Fruit fly (Drosophila melanogaster) whole organism, embryonic: ENCODE measurements around the gene NaPi-III.
A peak's percentile ranks its signal among the peaks of the same experiment; 100 is the strongest.

Experiments
- CG11696 ChIP-seq: fragments of 200-800 bp; sonication (Bioruptor generic); IDR thresholded peaks from 2 replicates; pipeline ENCODE4 v1.3.6; 2022; ENCODE audit warnings: missing biosample characterization, missing genetic modification characterization
- CG13624 ChIP-seq: fragments of 200-800 bp; sonication (Bioruptor generic); optimal IDR thresholded peaks from 2 replicates; lab custom pipeline; 2016; ENCODE audit warnings: missing biosample characterization, missing genetic modification characterization
- CG14667 ChIP-seq: fragments of 200-800 bp; sonication (Bioruptor generic); IDR thresholded peaks from 2 replicates; pipeline ENCODE4 v1.3.6; 2022; ENCODE audit warnings: missing biosample characterization, missing genetic modification characterization
- CG2129 ChIP-seq: fragments of 200-800 bp; sonication (Bioruptor generic); IDR thresholded peaks from 2 replicates; pipeline ENCODE4 v1.3.6; 2022; ENCODE audit warnings: missing biosample characterization, missing genetic modification characterization; ENCODE audit not compliant: partially characterized antibody
- CG2889 ChIP-seq: fragments of 200-800 bp; sonication (Bioruptor generic); IDR thresholded peaks from 3 replicates; pipeline ENCODE4 v1.3.6; 2022; ENCODE audit warnings: missing biosample characterization, missing genetic modification characterization
- CG4282 ChIP-seq: fragments of 200-800 bp; sonication (Bioruptor generic); optimal IDR thresholded peaks from 2 replicates; lab custom pipeline; 2016; ENCODE audit warnings: missing biosample characterization, missing genetic modification characterization
- CG4328 ChIP-seq: fragments of 200-800 bp; sonication (Bioruptor generic); optimal IDR thresholded peaks from 3 replicates; lab custom pipeline; 2017; ENCODE audit warnings: missing biosample characterization, missing genetic modification reagents, missing genetic modification characterization
- CG4360 ChIP-seq: fragments of 200-800 bp; sonication (Bioruptor generic); IDR thresholded peaks from 2 replicates; pipeline ENCODE4 v1.3.6; 2022; ENCODE audit warnings: missing biosample characterization, missing genetic modification characterization
- CG4404 ChIP-seq: fragments of 200-800 bp; sonication (Bioruptor generic); IDR thresholded peaks from 2 replicates; pipeline ENCODE4 v1.3.6; 2022; ENCODE audit warnings: missing biosample characterization, missing genetic modification characterization
- CG4854 ChIP-seq: fragments of 200-800 bp; sonication (Bioruptor generic); optimal IDR thresholded peaks from 2 replicates; lab custom pipeline; 2016; ENCODE audit warnings: missing biosample characterization, missing genetic modification characterization, inconsistent platforms
- CG8290 ChIP-seq, 3 experiments: fragments of 200-800 bp; sonication (Bioruptor generic); optimal IDR thresholded peaks; 2 replicates each; lab custom pipeline; 2016 to 2019; ENCODE audit warnings: missing biosample characterization in 3 of 3, missing genetic modification characterization in 3 of 3, mild to moderate bottlenecking in 2 of 3, moderate library complexity in 1 of 3
- CG9727 ChIP-seq: fragments of 200-800 bp; sonication (Bioruptor generic); optimal IDR thresholded peaks from 3 replicates; lab custom pipeline; 2017; ENCODE audit warnings: missing biosample characterization, mild to moderate bottlenecking, missing genetic modification characterization
- CG9797 ChIP-seq: fragments of 200-800 bp; sonication (Bioruptor generic); optimal IDR thresholded peaks from 3 replicates; lab custom pipeline; 2018; ENCODE audit warnings: missing biosample characterization, mild to moderate bottlenecking, missing genetic modification characterization
- CG9932 ChIP-seq: fragments of 200-800 bp; sonication (Bioruptor generic); IDR thresholded peaks from 2 replicates; pipeline ENCODE4 v1.3.6; 2022; ENCODE audit warnings: missing biosample characterization, missing genetic modification characterization
- Camta ChIP-seq: fragments of 200-800 bp; sonication (Bioruptor generic); optimal IDR thresholded peaks from 2 replicates; lab custom pipeline; 2016; ENCODE audit warnings: missing biosample characterization, missing genetic modification characterization
- Chrac-16 ChIP-seq: fragments of 200-800 bp; sonication (Bioruptor generic); optimal IDR thresholded peaks from 3 replicates; lab custom pipeline; 2016; ENCODE audit warnings: missing biosample characterization, missing genetic modification characterization
- Dfd ChIP-seq, 2 experiments: fragments of >200 bp; optimal IDR thresholded peaks; 2 replicates each; lab custom pipeline; 2017; ENCODE audit warnings: missing biosample characterization in 2 of 2, missing genetic modification characterization in 2 of 2
- HLH3B ChIP-seq: fragments of 200-800 bp; sonication (Bioruptor generic); IDR thresholded peaks from 2 replicates; pipeline ENCODE4 v1.3.6; 2022; ENCODE audit warnings: missing biosample characterization, missing genetic modification characterization
- Hr51 ChIP-seq, 2 experiments: fragments of 200-800 bp; sonication (Bioruptor generic); optimal IDR thresholded peaks; 2 replicates in 1 of 2; 3 replicates in 1 of 2; lab custom pipeline; 2016 to 2018; ENCODE audit warnings: missing biosample characterization in 2 of 2, missing genetic modification characterization in 2 of 2, mild to moderate bottlenecking in 1 of 2, moderate library complexity in 1 of 2
- Lpt ChIP-seq: fragments of >200 bp; optimal IDR thresholded peaks from 2 replicates; lab custom pipeline; 2018; ENCODE audit warnings: missing biosample characterization, missing genetic modification characterization
- MBD-R2 ChIP-seq: fragments of 200-800 bp; sonication (Bioruptor generic); IDR thresholded peaks from 2 replicates; pipeline ENCODE4 v1.3.6; 2022; ENCODE audit warnings: missing biosample characterization, missing genetic modification characterization
- Med ChIP-seq: fragments of 200-800 bp; sonication (Bioruptor generic); peaks from one replicate; lab custom pipeline; 2016; ENCODE audit warnings: missing biosample characterization, missing genetic modification characterization, mild to moderate bottlenecking, inconsistent platforms, moderate library complexity
- Pdp1 ChIP-seq, 2 experiments: fragments of 200-800 bp; sonication (Bioruptor generic); optimal IDR thresholded peaks; 3 replicates each; lab custom pipeline; 2016; ENCODE audit warnings: missing biosample characterization in 2 of 2, missing genetic modification characterization in 2 of 2, mild to moderate bottlenecking in 1 of 2, moderate library complexity in 1 of 2
- Rfx ChIP-seq: fragments of 200-800 bp; sonication (Bioruptor generic); IDR thresholded peaks from 2 replicates; pipeline ENCODE4 v1.3.6; 2022; ENCODE audit warnings: missing biosample characterization, missing genetic modification characterization
- TFAM ChIP-seq: fragments of 200-800 bp; sonication (Bioruptor generic); optimal IDR thresholded peaks from 2 replicates; lab custom pipeline; 2017; ENCODE audit warnings: missing biosample characterization, missing genetic modification characterization, inconsistent platforms
- Vsx1 ChIP-seq: fragments of 200-800 bp; sonication (Bioruptor generic); optimal IDR thresholded peaks from 2 replicates; lab custom pipeline; 2017; ENCODE audit warnings: missing biosample characterization, mild to moderate bottlenecking, missing genetic modification characterization, missing genetic modification reagents
- ab ChIP-seq: fragments of 200-800 bp; sonication (Bioruptor generic); optimal IDR thresholded peaks from 2 replicates; lab custom pipeline; 2016; ENCODE audit warnings: missing biosample characterization, missing genetic modification characterization
- crp ChIP-seq, 2 experiments: fragments of 200-800 bp; sonication (Bioruptor generic); optimal IDR thresholded peaks; 2 replicates in 1 of 2; 3 replicates in 1 of 2; lab custom pipeline; 2017; ENCODE audit warnings: missing biosample characterization in 2 of 2, missing genetic modification characterization in 2 of 2, mild to moderate bottlenecking in 1 of 2, moderate library complexity in 1 of 2
- dmrt11E ChIP-seq: fragments of 200-800 bp; sonication (Bioruptor generic); optimal IDR thresholded peaks from 3 replicates; lab custom pipeline; 2018; ENCODE audit warnings: missing biosample characterization, mild to moderate bottlenecking, missing genetic modification characterization, moderate library complexity
- fu2 ChIP-seq: fragments of 200-800 bp; sonication (Bioruptor generic); optimal IDR thresholded peaks from 2 replicates; lab custom pipeline; 2016; ENCODE audit warnings: missing biosample characterization, missing genetic modification characterization
- gfzf ChIP-seq: fragments of 200-800 bp; sonication (Bioruptor generic); optimal IDR thresholded peaks from 2 replicates; lab custom pipeline; 2016; ENCODE audit warnings: missing biosample characterization, mild to moderate bottlenecking, missing genetic modification characterization, moderate library complexity
- grau ChIP-seq: fragments of 200-800 bp; optimal IDR thresholded peaks from 3 replicates; lab custom pipeline; 2019; ENCODE audit warnings: missing biosample characterization, mild to moderate bottlenecking, missing genetic modification characterization, moderate library complexity
- hkb ChIP-seq, 2 experiments: fragments of 200-800 bp in 1 of 2; fragments of >200 bp in 1 of 2; sonication (Bioruptor generic) in 1 of 2; IDR thresholded peaks in 1 of 2; optimal IDR thresholded peaks in 1 of 2; 2 replicates each; pipeline versions ENCODE4 v1.3.6 to Lab custom; 2017 to 2022; ENCODE audit warnings: missing biosample characterization in 1 of 2, missing genetic modification characterization in 1 of 2
- kni ChIP-seq: fragments of 200-800 bp; sonication (Bioruptor generic); optimal IDR thresholded peaks from 3 replicates; lab custom pipeline; 2017; ENCODE audit warnings: mild to moderate bottlenecking, missing biosample characterization, missing genetic modification reagents, missing genetic modification characterization
- mam ChIP-seq: fragments of 200-800 bp; sonication (Bioruptor generic); optimal IDR thresholded peaks from 3 replicates; lab custom pipeline; 2016; ENCODE audit warnings: missing biosample characterization, missing genetic modification characterization
- onecut ChIP-seq: fragments of 200-800 bp; sonication (Bioruptor generic); IDR thresholded peaks from 2 replicates; pipeline ENCODE4 v1.3.6; 2022; ENCODE audit warnings: missing biosample characterization, missing genetic modification characterization
- org-1 ChIP-seq: fragments of 200-800 bp; sonication (Bioruptor generic); optimal IDR thresholded peaks from 2 replicates; lab custom pipeline; 2017; ENCODE audit warnings: missing biosample characterization, missing genetic modification characterization
- otp ChIP-seq: fragments of 200-800 bp; sonication (Bioruptor generic); IDR thresholded peaks from 3 replicates; pipeline ENCODE4, ENCODE4 v1.3.6; 2022; ENCODE audit warnings: missing biosample characterization, missing genetic modification characterization
- phol ChIP-seq: fragments of 200-800 bp; sonication (Bioruptor generic); optimal IDR thresholded peaks from 3 replicates; lab custom pipeline; 2018; ENCODE audit warnings: missing biosample characterization, mild to moderate bottlenecking, missing genetic modification characterization, moderate library complexity
- prd ChIP-seq, 3 experiments: fragments of >200 bp in 2 of 3; fragments of 200-800 bp in 1 of 3; sonication (Bioruptor generic) in 1 of 3; optimal IDR thresholded peaks in 2 of 3; IDR thresholded peaks in 1 of 3; 2 replicates in 2 of 3; 3 replicates in 1 of 3; pipeline versions ENCODE4 v1.3.6 to Lab custom; 2017 to 2022; ENCODE audit warnings: missing biosample characterization in 1 of 3, missing genetic modification characterization in 1 of 3
- pum ChIP-seq: fragments of 200-800 bp; sonication (Bioruptor generic); optimal IDR thresholded peaks from 2 replicates; lab custom pipeline; 2016; ENCODE audit warnings: missing biosample characterization, missing genetic modification characterization
- pzg ChIP-seq: fragments of 200-800 bp; sonication (Bioruptor generic); optimal IDR thresholded peaks from 3 replicates; lab custom pipeline; 2018; ENCODE audit warnings: missing biosample characterization, mild to moderate bottlenecking, missing genetic modification characterization, moderate library complexity
- salm ChIP-seq: fragments of 200-800 bp; sonication (Bioruptor generic); optimal IDR thresholded peaks from 2 replicates; lab custom pipeline; 2018; ENCODE audit warnings: missing biosample characterization, mild to moderate bottlenecking, missing genetic modification characterization
- slou ChIP-seq: fragments of 200-800 bp; sonication (Bioruptor generic); optimal IDR thresholded peaks from 3 replicates; lab custom pipeline; 2016; ENCODE audit warnings: missing biosample characterization, missing genetic modification characterization
- so ChIP-seq: fragments of 200-800 bp; sonication (Bioruptor generic); IDR thresholded peaks from 3 replicates; pipeline ENCODE4 v1.3.6; 2022; ENCODE audit warnings: missing biosample characterization, missing genetic modification characterization
- ssp ChIP-seq: fragments of 200-800 bp; sonication (Bioruptor generic); IDR thresholded peaks from 2 replicates; pipeline ENCODE4 v1.3.6; 2022; ENCODE audit warnings: missing biosample characterization, missing genetic modification characterization
- tio ChIP-seq: fragments of 200-800 bp; sonication (Bioruptor generic); optimal IDR thresholded peaks from 2 replicates; lab custom pipeline; 2017; ENCODE audit warnings: missing biosample characterization, missing genetic modification characterization, inconsistent platforms

Gene NaPi-III

DNA sequence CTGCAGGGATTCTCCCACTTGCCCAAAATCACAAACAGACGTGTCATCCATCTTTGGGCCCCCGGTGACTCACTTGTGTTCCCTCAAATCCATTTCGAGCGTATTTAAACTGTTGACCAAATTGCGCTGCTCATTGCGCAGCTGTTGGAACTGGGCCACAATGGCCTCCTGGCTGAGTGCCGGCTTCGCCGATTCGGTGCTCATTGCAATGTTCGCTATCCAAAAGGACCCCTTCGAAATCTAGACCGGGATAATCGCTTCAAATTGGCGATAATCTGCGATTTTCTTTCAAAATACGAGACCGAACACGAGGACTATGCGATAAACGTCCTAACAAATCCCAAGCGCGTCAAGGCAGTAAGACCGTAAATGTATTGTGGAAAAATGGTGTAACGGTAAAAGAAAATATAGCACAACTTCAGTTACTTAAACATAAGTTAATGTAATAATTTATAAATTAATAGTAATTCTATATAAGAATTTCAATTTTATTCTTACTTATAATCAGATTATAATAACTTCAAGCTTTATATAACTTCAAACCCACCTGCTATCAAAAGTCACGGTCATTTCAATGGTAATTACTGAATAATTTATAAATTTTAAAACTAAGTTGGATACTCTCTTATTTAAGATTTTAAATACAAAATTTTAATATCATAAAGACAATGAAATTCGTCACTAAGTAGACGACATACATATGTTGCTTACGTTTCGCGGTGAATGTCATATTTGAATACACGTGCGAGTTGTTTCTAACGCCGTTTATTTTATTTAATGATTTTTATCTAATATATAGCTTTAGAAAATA lies 48.9 kb upstream of the NaPi-III start, which contains the start of the genes Pfdn2 and Noc1 (continued):
- TF ChIP-seq grau (tag; lab: Kevin White, UChicago) = peak; percentile 71
- peak; percentile 39 for TF ChIP-seq CG9727 (GFP tag; lab: Kevin White, UChicago)
- peak; percentile 49 for TF ChIP-seq CG9797 (GFP tag; lab: Kevin White, UChicago)
- peak; percentile 12 for TF ChIP-seq salm (tag; lab: Kevin White, UChicago)
- no peak for TF ChIP-seq org-1 (GFP tag; lab: Kevin White, UChicago)
- TF ChIP-seq slou (GFP tag; lab: Kevin White, UChicago) = no peak
- TF ChIP-seq mam (GFP tag; lab: Kevin White, UChicago) = peak; percentile 43
- peak; percentile 12; the same call in 1 of the 2 replicates for TF ChIP-seq CG14667 (GFP tag; lab: Robert Waterston, UW)
- no peak for TF ChIP-seq so (GFP tag; lab: Robert Waterston, UW)
- no peak for TF ChIP-seq prd (optimal IDR thresholded peaks at IDR 0.05; lab: Kevin White, UChicago)
- peak; percentile 67 for TF ChIP-seq prd (GFP tag; IDR thresholded peaks at IDR 0.05; lab: Robert Waterston, UW)
- peak; percentile 32; the same call in 1 of the 2 replicates for TF ChIP-seq ssp
- TF ChIP-seq Lpt = no peak
- no peak for TF ChIP-seq CG4854 (GFP tag; lab: Kevin White, UChicago)
- TF ChIP-seq CG13624 (GFP tag; lab: Kevin White, UChicago) = no peak
- TF ChIP-seq ab (GFP tag; lab: Kevin White, UChicago) = no peak
- TF ChIP-seq CG4328 (GFP tag; lab: Kevin White, UChicago) = no peak
- TF ChIP-seq CG2129 (GFP tag; lab: Robert Waterston, UW) = no peak
- no peak for TF ChIP-seq Vsx1 (GFP tag; lab: Kevin White, UChicago)
- TF ChIP-seq CG4282 = no peak
- peak in 1 of 2 experiments; percentile 3 for TF ChIP-seq Pdp1 (GFP tag; optimal IDR thresholded peaks at IDR 0.05; lab: Kevin White, UChicago)
- TF ChIP-seq HLH3B = no peak
- no peak for TF ChIP-seq Dfd (GFP tag; optimal IDR thresholded peaks at IDR 0.05; lab: Kevin White, UChicago)
- peak; percentile 69 for TF ChIP-seq gfzf (GFP tag; lab: Kevin White, UChicago)
- peak; percentile 42 for TF ChIP-seq Chrac-16 (GFP tag; lab: Kevin White, UChicago)
- TF ChIP-seq kni (GFP tag; lab: Kevin White, UChicago) = no peak
- no peak for TF ChIP-seq fu2 (GFP tag; lab: Kevin White, UChicago)
- 0 out of 2 replicates have a peak, but pooled peaks have one; percentile 29 for TF ChIP-seq CG4404 (GFP tag; lab: Robert Waterston, UW)
- peak; percentile 76 for TF ChIP-seq Med (GFP tag; lab: Kevin White, UChicago)
- no peak for TF ChIP-seq onecut (GFP tag; lab: Robert Waterston, UW)
- no peak for TF ChIP-seq CG4360
- TF ChIP-seq phol = peak; percentile 42
- TF ChIP-seq CG2889 (GFP tag; lab: Robert Waterston, UW) = no peak
- peak; percentile 15 for TF ChIP-seq pum (GFP tag; lab: Kevin White, UChicago)
- no peak for TF ChIP-seq otp
- TF ChIP-seq Camta (GFP tag; lab: Kevin White, UChicago) = no peak
- TF ChIP-seq CG9932 (GFP tag; lab: Robert Waterston, UW) = peak; percentile 73
- peak; percentile 70 for TF ChIP-seq Rfx
- peak; percentile 68 for TF ChIP-seq dmrt11E (tag; lab: Kevin White, UChicago)
- TF ChIP-seq crp (GFP tag; optimal IDR thresholded peaks at IDR 0.05; lab: Kevin White, UChicago) = peak in 1 of 2 experiments; percentile 66
- TF ChIP-seq pzg = peak; percentile 37
- TF ChIP-seq CG11696 (GFP tag; lab: Robert Waterston, UW) = no peak
- peak in 1 of 2 experiments; percentile 38 for TF ChIP-seq Hr51 (GFP tag; optimal IDR thresholded peaks at IDR 0.05; lab: Kevin White, UChicago)
- peak; percentile 57 for TF ChIP-seq CG8290 (GFP tag; optimal IDR thresholded peaks at IDR 0.05; lab: Kevin White, UChicago)
- TF ChIP-seq CG8290 (tag; optimal IDR thresholded peaks at IDR 0.05; lab: Kevin White, UChicago) = no peak
- TF ChIP-seq MBD-R2 (GFP tag; lab: Robert Waterston, UW) = peak; percentile 34; the same call in 1 of the 2 replicates
- no peak for TF ChIP-seq tio (GFP tag; lab: Kevin White, UChicago)
- TF ChIP-seq TFAM (GFP tag; lab: Kevin White, UChicago) = no peak
- no peak for TF ChIP-seq hkb (optimal IDR thresholded peaks at IDR 0.05; lab: Kevin White, UChicago)
- no peak; the same call in 1 of the 2 replicates for TF ChIP-seq hkb (GFP tag; IDR thresholded peaks at IDR 0.05; lab: Robert Waterston, UW)
